Worm (Caenorhabditis elegans) whole organism, L2 larva: Measurements from ENCODE around the gene F10D2.10.

Source experiments
- C34F6.9 ChIP-seq: fragments of 150-350 bp; optimal IDR thresholded peaks from 2 replicates; lab custom pipeline; 2014; ENCODE audit warnings: missing biosample characterization, missing genetic modification characterization
- R02D3.7 ChIP-seq: fragments of 150-350 bp; optimal IDR thresholded peaks from 2 replicates; lab custom pipeline; 2014; ENCODE audit warnings: missing biosample characterization, missing genetic modification characterization
- Y55F3AM.14 ChIP-seq: fragments of 200-800 bp; sonication (Bioruptor generic); optimal IDR thresholded peaks from 2 replicates; lab custom pipeline; 2018; ENCODE audit warnings: mild to moderate bottlenecking, missing genetic modification characterization, missing compliant biosample characterization
- ZK546.5 ChIP-seq: sonication (generic microtip); optimal IDR thresholded peaks from 2 replicates; lab custom pipeline; 2017; ENCODE audit warnings: missing biosample characterization, missing genetic modification characterization
- alr-1 ChIP-seq: fragments of 150-350 bp; optimal IDR thresholded peaks from 2 replicates; lab custom pipeline; 2014; ENCODE audit warnings: missing biosample characterization, missing genetic modification characterization
- aly-2 ChIP-seq: fragments of 150-350 bp; optimal IDR thresholded peaks from 2 replicates; lab custom pipeline; 2014; ENCODE audit warnings: missing biosample characterization, missing genetic modification characterization
- ama-1 ChIP-seq: fragments of 150-350 bp; optimal IDR thresholded peaks from 2 replicates; lab custom pipeline; 2018; ENCODE audit warnings: inconsistent platforms
- blmp-1 ChIP-seq: sonication (generic microtip); optimal IDR thresholded peaks from 2 replicates; lab custom pipeline; 2017; ENCODE audit warnings: missing genetic modification characterization, mild to moderate bottlenecking, missing compliant biosample characterization, antibody characterized with exemption, moderate library complexity; ENCODE audit not compliant: insufficient read depth
- ceh-16 ChIP-seq: fragments of 150-350 bp; optimal IDR thresholded peaks from 2 replicates; lab custom pipeline; 2014; ENCODE audit warnings: missing biosample characterization, missing genetic modification characterization
- ceh-82 ChIP-seq: fragments of 150-350 bp; optimal IDR thresholded peaks from 2 replicates; lab custom pipeline; 2014; ENCODE audit warnings: missing biosample characterization, missing genetic modification characterization
- crh-2 ChIP-seq: sonication (generic microtip); optimal IDR thresholded peaks from 2 replicates; lab custom pipeline; 2017; ENCODE audit warnings: missing biosample characterization, missing genetic modification characterization
- dmd-4 ChIP-seq: sonication (generic microtip); optimal IDR thresholded peaks from 2 replicates; lab custom pipeline; 2017; ENCODE audit warnings: missing biosample characterization, missing genetic modification characterization
- egl-27 ChIP-seq: sonication (generic microtip); optimal IDR thresholded peaks from 3 replicates; lab custom pipeline; 2017; ENCODE audit warnings: missing biosample characterization, missing genetic modification reagents, missing genetic modification characterization
- elt-1 ChIP-seq: fragments of 150-350 bp; optimal IDR thresholded peaks from 2 replicates; lab custom pipeline; 2014; ENCODE audit warnings: missing biosample characterization, missing genetic modification characterization
- elt-3 ChIP-seq: sonication (generic microtip); optimal IDR thresholded peaks from 2 replicates; lab custom pipeline; 2017; ENCODE audit warnings: missing biosample characterization, missing genetic modification characterization
- fos-1 ChIP-seq: fragments of 150-350 bp; optimal IDR thresholded peaks from 2 replicates; lab custom pipeline; 2014; ENCODE audit warnings: missing biosample characterization, missing genetic modification characterization
- gmeb-1 ChIP-seq: fragments of 150-350 bp; optimal IDR thresholded peaks from 2 replicates; lab custom pipeline; 2014; ENCODE audit warnings: missing biosample characterization, missing genetic modification characterization
- lin-11 ChIP-seq: fragments of 150-350 bp; sonication (generic microtip); optimal IDR thresholded peaks from 2 replicates; lab custom pipeline; 2014; ENCODE audit warnings: missing biosample characterization, missing genetic modification characterization, inconsistent platforms, mixed read lengths
- lsy-2 ChIP-seq, 2 experiments: fragments of 150-350 bp in 1 of 2; sonication (generic microtip) in 1 of 2; optimal IDR thresholded peaks; 2 replicates each; lab custom pipeline; 2014 to 2017; ENCODE audit warnings: missing biosample characterization in 2 of 2, missing genetic modification characterization in 2 of 2
- mab-5 ChIP-seq: fragments of 150-350 bp; optimal IDR thresholded peaks from 2 replicates; lab custom pipeline; 2014; ENCODE audit warnings: missing biosample characterization, missing genetic modification characterization
- mbf-1 ChIP-seq: sonication (generic microtip); optimal IDR thresholded peaks from 2 replicates; lab custom pipeline; 2017; ENCODE audit warnings: missing biosample characterization, missing genetic modification characterization
- mdl-1 ChIP-seq, 2 experiments: fragments of 150-350 bp in 1 of 2; sonication (generic microtip) in 1 of 2; optimal IDR thresholded peaks; 2 replicates each; lab custom pipeline; 2017; ENCODE audit warnings: missing biosample characterization in 2 of 2, missing genetic modification characterization in 2 of 2
- nhr-10 ChIP-seq: sonication (generic microtip); optimal IDR thresholded peaks from 2 replicates; lab custom pipeline; 2017; ENCODE audit warnings: missing biosample characterization, missing genetic modification characterization
- nhr-11 ChIP-seq: fragments of 150-350 bp; optimal IDR thresholded peaks from 2 replicates; lab custom pipeline; 2014; ENCODE audit warnings: missing biosample characterization, missing genetic modification characterization
- nhr-21 ChIP-seq: fragments of 150-350 bp; optimal IDR thresholded peaks from 2 replicates; lab custom pipeline; 2014; ENCODE audit warnings: missing biosample characterization, missing genetic modification characterization
- nhr-23 ChIP-seq: fragments of 150-350 bp; optimal IDR thresholded peaks from 2 replicates; lab custom pipeline; 2014; ENCODE audit warnings: missing biosample characterization, missing genetic modification reagents, missing genetic modification characterization
- nhr-237 ChIP-seq: fragments of 150-350 bp; optimal IDR thresholded peaks from 2 replicates; lab custom pipeline; 2014; ENCODE audit warnings: missing biosample characterization, missing genetic modification characterization
- nhr-25 ChIP-seq: fragments of 150-350 bp; sonication (generic microtip); optimal IDR thresholded peaks from 3 replicates; lab custom pipeline; 2014; ENCODE audit warnings: missing biosample characterization, missing genetic modification characterization
- nhr-77 ChIP-seq: fragments of 150-350 bp; optimal IDR thresholded peaks from 2 replicates; lab custom pipeline; 2014; ENCODE audit warnings: missing biosample characterization, missing genetic modification characterization
- peb-1 ChIP-seq: fragments of 150-350 bp; optimal IDR thresholded peaks from 2 replicates; lab custom pipeline; 2014; ENCODE audit warnings: missing biosample characterization, missing genetic modification characterization
- sem-4 ChIP-seq: fragments of 150-350 bp; optimal IDR thresholded peaks from 2 replicates; lab custom pipeline; 2014; ENCODE audit warnings: missing biosample characterization, missing genetic modification reagents, missing genetic modification characterization
- skn-1 ChIP-seq: sonication (generic microtip); optimal IDR thresholded peaks from 2 replicates; lab custom pipeline; 2017; ENCODE audit warnings: missing biosample characterization, missing genetic modification characterization
- sma-3 ChIP-seq: sonication (generic microtip); optimal IDR thresholded peaks from 2 replicates; lab custom pipeline; 2016; ENCODE audit warnings: missing genetic modification reagents, missing genetic modification characterization, missing compliant biosample characterization
- sma-9 ChIP-seq, 2 experiments: fragments of 150-350 bp in 1 of 2; sonication (generic microtip) in 1 of 2; optimal IDR thresholded peaks; 2 replicates each; lab custom pipeline; 2014 to 2016; ENCODE audit warnings: missing genetic modification characterization in 2 of 2, mild to moderate bottlenecking in 1 of 2, missing biosample characterization in 1 of 2, missing compliant biosample characterization in 1 of 2, missing genetic modification reagents in 1 of 2, moderate library complexity in 1 of 2
- snpc-4 ChIP-seq: fragments of 150-350 bp; optimal IDR thresholded peaks from 2 replicates; lab custom pipeline; 2014; ENCODE audit warnings: missing biosample characterization, missing genetic modification characterization
- unc-39 ChIP-seq: fragments of 150-350 bp; optimal IDR thresholded peaks from 2 replicates; lab custom pipeline; 2014; ENCODE audit warnings: missing biosample characterization, missing genetic modification characterization
- unc-55 ChIP-seq: fragments of 150-350 bp; sonication (generic microtip); optimal IDR thresholded peaks from 3 replicates; lab custom pipeline; 2014; ENCODE audit warnings: missing biosample characterization, missing genetic modification reagents, missing genetic modification characterization
- unc-62 ChIP-seq: fragments of 150-350 bp; optimal IDR thresholded peaks from 2 replicates; lab custom pipeline; 2014; ENCODE audit warnings: missing biosample characterization, missing genetic modification reagents, missing genetic modification characterization
- ztf-1 ChIP-seq: fragments of 200-800 bp; sonication (Bioruptor generic); conservative IDR thresholded peaks from 2 replicates; pipeline ENCODE4 v1.3.6; 2022; ENCODE audit warnings: missing genetic modification characterization, missing compliant biosample characterization
- ztf-11 ChIP-seq: sonication (generic microtip); optimal IDR thresholded peaks from 2 replicates; lab custom pipeline; 2017; ENCODE audit warnings: missing biosample characterization, missing genetic modification characterization
- ztf-4 ChIP-seq: fragments of 150-350 bp; optimal IDR thresholded peaks from 2 replicates; lab custom pipeline; 2014; ENCODE audit warnings: missing biosample characterization, missing genetic modification characterization

F10D2.10 gene

DNA sequence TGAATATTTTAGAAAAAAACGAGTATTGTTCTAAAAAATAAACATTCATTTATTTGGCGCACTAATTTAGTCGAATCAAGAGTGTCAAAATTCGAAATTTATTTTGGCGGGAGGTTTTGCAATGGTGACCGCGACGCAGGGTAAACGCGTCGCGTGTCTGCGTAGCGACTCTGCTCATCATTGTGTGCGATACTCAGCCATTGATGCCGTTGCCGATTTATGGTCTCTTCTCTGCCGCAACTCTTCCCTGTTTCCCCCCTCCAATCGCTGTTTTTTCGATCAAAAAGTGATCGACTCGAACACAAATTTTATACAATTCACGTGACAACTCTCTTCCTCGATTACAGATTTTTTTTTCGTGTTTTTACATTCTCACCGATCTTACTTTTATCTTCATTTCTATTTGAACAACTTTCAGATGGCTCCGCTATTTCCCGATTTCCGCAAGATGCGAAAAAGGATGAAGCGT is 40.6 kb upstream of the F10D2.10 start, which contains the start of gene F09G2.2 (continued):
- TF ChIP-seq nhr-23 (no peak), Y55F3AM.14 (peak; percentile 33)
- TF ChIP-seq, all 48 proteins: peak for 29

DNA sequence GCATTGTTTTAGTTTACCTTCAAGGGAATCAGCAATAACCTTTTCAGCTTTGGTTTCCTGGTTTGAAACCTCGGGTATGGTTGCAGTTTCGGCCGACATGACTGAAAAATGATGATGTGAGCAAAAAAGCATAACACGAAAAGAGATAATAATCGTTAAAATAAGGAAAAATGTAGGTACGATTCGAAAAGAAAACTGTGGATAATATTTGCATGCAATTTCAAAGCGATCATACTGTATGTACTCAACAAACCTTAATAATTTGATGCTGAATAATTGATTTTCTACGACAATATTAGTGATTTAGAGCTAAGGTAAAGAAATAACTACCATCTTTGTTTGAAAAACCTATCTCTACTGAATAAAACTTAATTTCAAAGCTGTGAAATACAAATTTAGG is 40.1 kb upstream of the F10D2.10 start, which contains the start of gene attf-2:
Gene attf-2, minus strand, starts transcription at position 101 of the 400 bp plus-strand sequence.
- TF ChIP-seq mab-5 (tag; lab: Kevin White, UChicago) (no peak), elt-1 (tag; lab: Kevin White, UChicago) (no peak), R02D3.7 (no peak), fos-1 (tag; lab: Kevin White, UChicago) (no peak), C34F6.9 (tag; lab: Kevin White, UChicago) (no peak), mdl-1 (tag; optimal IDR thresholded peaks at IDR 0.05; lab: Kevin White, UChicago) (no peak), ceh-16 (tag; lab: Kevin White, UChicago) (no peak), ztf-1 (GFP tag; lab: Robert Waterston, UW) (no peak), blmp-1 (no peak), unc-55 (GFP tag; lab: Kevin White, UChicago) (no peak), dmd-4 (tag; lab: Kevin White, UChicago) (no peak), nhr-237 (no peak), aly-2 (tag; lab: Kevin White, UChicago) (no peak), nhr-11 (tag; lab: Kevin White, UChicago) (no peak), nhr-25 (tag; lab: Kevin White, UChicago) (no peak), sem-4 (no peak), ztf-11 (no peak)
- TF ChIP-seq, all 48 proteins: peak for 0

DNA sequence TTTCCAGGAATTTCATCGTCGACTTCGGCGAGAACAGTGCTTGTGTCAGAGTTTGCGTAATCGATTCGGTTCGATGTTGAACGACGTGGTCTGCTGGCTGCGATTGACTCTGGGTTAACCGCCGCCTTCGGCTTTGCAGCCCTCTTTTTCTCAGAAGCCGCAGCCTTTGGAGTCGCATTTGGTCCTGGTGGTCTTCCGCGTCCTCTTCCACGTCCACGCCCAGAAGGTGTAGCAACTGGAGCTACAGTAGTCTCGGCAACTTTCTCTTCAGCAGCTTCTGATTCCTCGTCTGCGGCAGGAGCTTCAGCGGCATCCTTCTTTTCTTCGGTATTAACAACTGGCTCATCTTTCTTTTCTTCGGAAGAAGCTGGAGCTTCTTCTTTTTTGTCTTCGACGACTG is 38.8 kb upstream of the F10D2.10 start:
- TF ChIP-seq dmd-4 (tag; lab: Kevin White, UChicago) (no peak), ceh-16 (tag; lab: Kevin White, UChicago) (no peak), blmp-1 (no peak), mdl-1 (tag; optimal IDR thresholded peaks at IDR 0.05; lab: Kevin White, UChicago) (no peak), nhr-77 (no peak), sma-9 (GFP tag; optimal IDR thresholded peaks at IDR 0.05; lab: Kevin White, UChicago) (no peak), sma-9 (tag; optimal IDR thresholded peaks at IDR 0.05; lab: Kevin White, UChicago) (no peak), gmeb-1 (tag; lab: Kevin White, UChicago) (no peak), ama-1 (lab: Kevin White, UChicago) (no peak), alr-1 (tag; lab: Kevin White, UChicago) (no peak), mab-5 (tag; lab: Kevin White, UChicago) (no peak), nhr-11 (tag; lab: Kevin White, UChicago) (no peak), lin-11 (tag; lab: Kevin White, UChicago) (no peak), sma-3 (GFP tag; lab: Kevin White, UChicago) (no peak), egl-27 (tag; lab: Kevin White, UChicago) (no peak), ztf-11 (no peak), unc-39 (no peak), ceh-82 (tag; lab: Kevin White, UChicago) (no peak), skn-1 (tag; lab: Kevin White, UChicago) (no peak), R02D3.7 (no peak), crh-2 (tag; lab: Kevin White, UChicago) (no peak)

ce11 chrV:7193562-7193961 is 37.6 kb upstream of the F10D2.10 start, which contains the start of gene F09G2.8:
TSS of gene F09G2.8 (minus strand) at chrV:7193662.
- TF ChIP-seq lin-11 (tag; lab: Kevin White, UChicago), result no peak
- no peak for TF ChIP-seq nhr-10
- TF ChIP-seq R02D3.7, result no peak
- TF ChIP-seq ZK546.5 (tag; lab: Kevin White, UChicago), result no peak
- no peak for TF ChIP-seq dmd-4 (tag; lab: Kevin White, UChicago)
- TF ChIP-seq alr-1 (tag; lab: Kevin White, UChicago), result no peak
- no peak for TF ChIP-seq ceh-82 (tag; lab: Kevin White, UChicago)
- TF ChIP-seq snpc-4 (tag; lab: Kevin White, UChicago), result no peak
- TF ChIP-seq unc-62 (GFP tag; lab: Kevin White, UChicago), result no peak
- no peak for TF ChIP-seq lsy-2 (tag; optimal IDR thresholded peaks at IDR 0.05; lab: Kevin White, UChicago)
- TF ChIP-seq nhr-23, result no peak
- TF ChIP-seq C34F6.9 (tag; lab: Kevin White, UChicago), result no peak
- no peak for TF ChIP-seq elt-3 (tag; lab: Kevin White, UChicago)
- TF ChIP-seq ztf-4 (tag; lab: Kevin White, UChicago), result no peak
- TF ChIP-seq unc-55 (GFP tag; lab: Kevin White, UChicago), result no peak
- no peak for TF ChIP-seq nhr-21 (tag; lab: Kevin White, UChicago)
- TF ChIP-seq mbf-1 (tag; lab: Kevin White, UChicago), result no peak
- TF ChIP-seq peb-1 (tag; lab: Kevin White, UChicago), result no peak
